Worm (Caenorhabditis elegans): ENCODE results near the gene sfa-1.
A peak's percentile ranks its signal among the peaks of the same experiment; 100 is the strongest.

The sfa-1 gene

ce11 chrIV:17099113-17099512 lies 11.7 kb downstream of the sfa-1 start:
- TF ChIP-seq hpl-2 (GFP tag; optimal IDR thresholded peaks at IDR 0.05) (no peak), nhr-85 (tag) (peak; percentile 14), efl-1 (optimal IDR thresholded peaks at IDR 0.05) (no peak), efl-1 (GFP tag; optimal IDR thresholded peaks at IDR 0.05 in 1 of 2) (peak in 1 of 2 experiments; percentile 43)

ce11 chrIV:17096168-17096567 lies 14.6 kb downstream of the sfa-1 start, which contains the start of gene Y116A8C.27:
Y116A8C.27 (minus strand) TSS chrIV:17096268.
- TF ChIP-seq nhr-12 (tag; optimal IDR thresholded peaks at IDR 0.05) (no peak), F16B12.6 (tag; optimal IDR thresholded peaks at IDR 0.05) (no peak), jun-1 (tag; optimal IDR thresholded peaks at IDR 0.05) (no peak), nhr-85 (tag) (no peak), C04F5.9 (tag; optimal IDR thresholded peaks at IDR 0.05) (no peak), dpl-1 (GFP tag; optimal IDR thresholded peaks at IDR 0.05) (no peak), sptf-1 (tag; optimal IDR thresholded peaks at IDR 0.05) (no peak), mep-1 (tag; optimal IDR thresholded peaks at IDR 0.05) (no peak), C34B4.2 (tag; optimal IDR thresholded peaks at IDR 0.05) (no peak), efl-1 (optimal IDR thresholded peaks at IDR 0.05) (no peak), efl-1 (GFP tag; optimal IDR thresholded peaks at IDR 0.05 in 1 of 2) (no peak), ces-1 (GFP tag; optimal IDR thresholded peaks at IDR 0.05) (no peak), mab-9 (GFP tag; IDR thresholded peaks at IDR 0.05) (no peak), aly-2 (tag; optimal IDR thresholded peaks at IDR 0.05) (no peak), ceh-8 (GFP tag; optimal IDR thresholded peaks at IDR 0.05) (no peak), fkh-4 (tag; optimal IDR thresholded peaks at IDR 0.05; ENCODE audit: borderline replicate concordance) (no peak), unc-130 (tag; optimal IDR thresholded peaks at IDR 0.05) (no peak), vab-15 (tag; optimal IDR thresholded peaks at IDR 0.05) (no peak), aha-1 (tag; optimal IDR thresholded peaks at IDR 0.05) (no peak), sox-4 (tag; optimal IDR thresholded peaks at IDR 0.05) (no peak), nhr-84 (tag; optimal IDR thresholded peaks at IDR 0.05) (no peak)

ce11 chrIV:17093701-17094100 lies 17.1 kb downstream of the sfa-1 start, which contains the start of gene Y116A8C.29:
Y116A8C.29 (plus strand) TSS chrIV:17094028.
- TF ChIP-seq egl-13 (tag; optimal IDR thresholded peaks at IDR 0.05) (no peak), skn-1 (tag; optimal IDR thresholded peaks at IDR 0.05) (no peak), unc-86 (tag; optimal IDR thresholded peaks at IDR 0.05) (no peak), zag-1 (tag; optimal IDR thresholded peaks at IDR 0.05) (no peak), mep-1 (tag; optimal IDR thresholded peaks at IDR 0.05) (peak; percentile 2), nhr-71 (tag; optimal IDR thresholded peaks at IDR 0.05) (no peak), F16B12.6 (tag; optimal IDR thresholded peaks at IDR 0.05) (no peak), ets-5 (GFP tag; IDR thresholded peaks at IDR 0.05) (no peak), rnt-1 (tag; optimal IDR thresholded peaks at IDR 0.05) (no peak), mab-9 (GFP tag; IDR thresholded peaks at IDR 0.05) (no peak), efl-1 (optimal IDR thresholded peaks at IDR 0.05) (no peak), efl-1 (GFP tag; optimal IDR thresholded peaks at IDR 0.05 in 1 of 2) (peak in 1 of 2 experiments; percentile 89), snu-23 (GFP tag; optimal IDR thresholded peaks at IDR 0.05) (no peak), nhr-77 (tag; optimal IDR thresholded peaks at IDR 0.05) (no peak), lin-35 (GFP tag; optimal IDR thresholded peaks at IDR 0.05) (peak in 1 of 2 experiments; percentile 24)

ce11 chrIV:17088849-17089248 lies 21.9 kb downstream of the sfa-1 start, which contains the start of gene Y116A8C.43:
Y116A8C.43 (plus strand) TSS chrIV:17088851.
- no peak for TF ChIP-seq efl-3 (GFP tag; optimal IDR thresholded peaks at IDR 0.05)
- TF ChIP-seq ceh-90 (tag; optimal IDR thresholded peaks at IDR 0.05) = no peak
- no peak for TF ChIP-seq efl-1 (optimal IDR thresholded peaks at IDR 0.05)
- peak in 1 of 2 experiments; percentile 31 for TF ChIP-seq efl-1 (GFP tag; optimal IDR thresholded peaks at IDR 0.05 in 1 of 2)
- TF ChIP-seq ztf-4 (tag; optimal IDR thresholded peaks at IDR 0.05) = peak; percentile 0
- no peak for TF ChIP-seq C34B4.2 (tag; optimal IDR thresholded peaks at IDR 0.05)
- TF ChIP-seq fkh-4 (tag; optimal IDR thresholded peaks at IDR 0.05; ENCODE audit: borderline replicate concordance) = no peak
- TF ChIP-seq nhr-90 (tag; optimal IDR thresholded peaks at IDR 0.05; ENCODE audit: poor library complexity) = peak; percentile 9
- TF ChIP-seq nhr-76 (tag; optimal IDR thresholded peaks at IDR 0.05) = no peak
